Fruit fly (Drosophila melanogaster): ENCODE measurements around the gene noc.

Gene noc

DNA sequence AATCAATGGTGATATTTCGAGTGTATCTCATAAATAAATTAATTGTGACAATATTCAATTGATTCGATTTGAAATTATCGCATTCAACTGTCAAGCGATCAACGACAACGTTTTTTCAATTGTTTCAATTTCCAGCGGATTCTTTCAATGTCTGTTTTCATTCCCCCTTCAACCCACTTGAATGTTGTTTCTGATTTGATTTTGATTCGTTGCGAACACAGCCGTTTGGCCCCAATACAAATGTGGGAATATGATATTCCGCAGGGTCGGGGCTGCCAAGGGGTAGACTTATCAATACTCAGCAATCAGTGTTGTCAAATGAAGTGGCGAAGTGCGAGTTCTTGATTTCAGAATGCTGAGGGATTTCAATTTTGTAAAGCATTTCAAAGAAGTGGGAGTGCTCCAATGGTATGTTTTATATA, 4.3 kb downstream of the noc start (continued):
- TF ChIP-seq CG3163 (GFP tag; optimal IDR thresholded peaks at IDR 0.05), result no peak
- no peak for TF ChIP-seq ase (GFP tag; IDR thresholded peaks at IDR 0.05)
- no peak for TF ChIP-seq vfl (GFP tag; optimal IDR thresholded peaks at IDR 0.05)
- TF ChIP-seq dati (GFP tag; IDR thresholded peaks at IDR 0.05), result no peak
- TF ChIP-seq dpn (GFP tag; optimal IDR thresholded peaks at IDR 0.05), result no peak
- TF ChIP-seq ham (GFP tag; IDR thresholded peaks at IDR 0.05), result no peak
- TF ChIP-seq pita (GFP tag; optimal IDR thresholded peaks at IDR 0.05), result no peak
- TF ChIP-seq CG1529 (GFP tag; optimal IDR thresholded peaks at IDR 0.05), result no peak
- no peak for TF ChIP-seq psq (GFP tag; optimal IDR thresholded peaks at IDR 0.05)
- TF ChIP-seq emc (GFP tag; optimal IDR thresholded peaks at IDR 0.05), result no peak
- TF ChIP-seq Awh (GFP tag; IDR thresholded peaks at IDR 0.05), result no peak
- TF ChIP-seq Mes4 (GFP tag; optimal IDR thresholded peaks at IDR 0.05), result no peak
- no peak for TF ChIP-seq CG6765 (GFP tag; optimal IDR thresholded peaks at IDR 0.05)
- no peak for TF ChIP-seq CG1233 (GFP tag; optimal IDR thresholded peaks at IDR 0.05)
- TF ChIP-seq CG4360 (GFP tag; IDR thresholded peaks at IDR 0.05), result no peak
- no peak for TF ChIP-seq CG14667 (GFP tag; IDR thresholded peaks at IDR 0.05)
- TF ChIP-seq Nf-YB (GFP tag; optimal IDR thresholded peaks at IDR 0.05), result no peak
- TF ChIP-seq D19B (GFP tag; optimal IDR thresholded peaks at IDR 0.05), result peak; percentile 76
- TF ChIP-seq bbx (GFP tag; IDR thresholded peaks at IDR 0.05; ENCODE audit: partially characterized antibody), result no peak
- TF ChIP-seq dimm (GFP tag; IDR thresholded peaks at IDR 0.05), result no peak
- TF ChIP-seq CG10959 (GFP tag; IDR thresholded peaks at IDR 0.05), result no peak
- peak; percentile 56; the same call in 2 of the 3 replicates for TF ChIP-seq CG2199 (GFP tag; IDR thresholded peaks at IDR 0.05)
- TF ChIP-seq Atf-2 (GFP tag; optimal IDR thresholded peaks at IDR 0.05), result no peak
- no peak for TF ChIP-seq corto (GFP tag; optimal IDR thresholded peaks at IDR 0.05)
- TF ChIP-seq PHDP (tag; optimal IDR thresholded peaks at IDR 0.05), result no peak
- TF ChIP-seq toy (GFP tag; IDR thresholded peaks at IDR 0.05), result no peak
- TF ChIP-seq Sin3A (optimal IDR thresholded peaks at IDR 0.05), result no peak
- TF ChIP-seq sens-2 (GFP tag; IDR thresholded peaks at IDR 0.05), result peak; percentile 28; the same call in 1 of the 2 replicates
- TF ChIP-seq disco-r (GFP tag; optimal IDR thresholded peaks at IDR 0.05), result no peak
- TF ChIP-seq CG5180 (GFP tag; optimal IDR thresholded peaks at IDR 0.05), result no peak
- TF ChIP-seq repo (GFP tag; optimal IDR thresholded peaks at IDR 0.05), result peak; percentile 3
- TF ChIP-seq cas (GFP tag; IDR thresholded peaks at IDR 0.05), result no peak
- TF ChIP-seq CG18619 (GFP tag; optimal IDR thresholded peaks at IDR 0.05), result no peak
- no peak for TF ChIP-seq Blimp-1 (GFP tag; optimal IDR thresholded peaks at IDR 0.05)
- TF ChIP-seq tll (GFP tag; optimal IDR thresholded peaks at IDR 0.05), result no peak
- no peak for TF ChIP-seq ttk (GFP tag; IDR thresholded peaks at IDR 0.05)
- TF ChIP-seq dm (GFP tag; optimal IDR thresholded peaks at IDR 0.05), result no peak
- no peak for TF ChIP-seq chm (GFP tag; IDR thresholded peaks at IDR 0.05)
- no peak for TF ChIP-seq CG31441 (GFP tag; IDR thresholded peaks at IDR 0.05)
- peak; percentile 95 for TF ChIP-seq CG15601 (tag; optimal IDR thresholded peaks at IDR 0.05)
- no peak for TF ChIP-seq fru (optimal IDR thresholded peaks at IDR 0.05)
- no peak for TF ChIP-seq Mrtf (GFP tag; IDR thresholded peaks at IDR 0.05)
- TF ChIP-seq Hr3 (GFP tag; optimal IDR thresholded peaks at IDR 0.05), result no peak
- peak; percentile 28 for TF ChIP-seq CG9817 (tag; optimal IDR thresholded peaks at IDR 0.05)
- TF ChIP-seq br (optimal IDR thresholded peaks at IDR 0.05), result no peak
- no peak for TF ChIP-seq Dll (GFP tag; IDR thresholded peaks at IDR 0.05; ENCODE audit: partially characterized antibody)
- TF ChIP-seq CG13624 (GFP tag; optimal IDR thresholded peaks at IDR 0.05), result no peak
- TF ChIP-seq Mad (GFP tag; optimal IDR thresholded peaks at IDR 0.05), result no peak
- TF ChIP-seq pnt (GFP tag; optimal IDR thresholded peaks at IDR 0.05), result no peak
- no peak for TF ChIP-seq Atf3 (GFP tag; optimal IDR thresholded peaks at IDR 0.05)
- TF ChIP-seq Bdp1 (GFP tag; optimal IDR thresholded peaks at IDR 0.05), result no peak
- no peak for TF ChIP-seq C15 (GFP tag; IDR thresholded peaks at IDR 0.05)

Measured in whole organism, embryonic.